Worm (Caenorhabditis elegans): ENCODE data around the gene Y53F4B.39.

DNA sequence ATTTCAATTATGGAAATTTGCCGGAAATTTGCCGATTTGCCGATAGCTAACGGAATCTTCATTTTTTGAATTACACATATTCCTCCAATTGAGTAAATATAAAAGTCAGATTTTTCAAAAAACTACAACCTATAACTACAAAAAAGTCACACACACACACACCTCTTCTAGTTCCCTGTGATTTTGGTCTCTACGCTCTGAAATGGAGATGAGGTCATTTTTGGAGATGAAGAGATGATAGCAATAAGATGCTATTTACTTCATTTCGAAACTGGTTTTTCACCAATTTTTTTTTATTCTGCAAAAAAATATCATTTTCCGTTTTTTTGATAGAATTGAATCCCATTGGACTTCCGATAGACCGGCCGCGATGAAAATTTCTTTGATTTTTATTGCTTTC, 14.2 kb downstream of the Y53F4B.39 start, which contains the start of gene Y53F4B.23:
- TF ChIP-seq him-1 (tag; optimal IDR thresholded peaks at IDR 0.05), result no peak
- no peak for TF ChIP-seq dao-5 (tag; optimal IDR thresholded peaks at IDR 0.05)
